Worm (Caenorhabditis elegans) whole organism, L4 larva: ENCODE results near the gene F54E2.1.

Experiments used
- F37D6.2 ChIP-seq: sonication (generic microtip); optimal IDR thresholded peaks from 2 replicates; lab custom pipeline; 2016; ENCODE audit warnings: mild to moderate bottlenecking, missing genetic modification characterization, missing compliant biosample characterization
- F44E2.7 ChIP-seq: fragments of 200-800 bp; sonication (Bioruptor generic); IDR thresholded peaks from 2 replicates; pipeline ENCODE4 v2.1.2; 2022; ENCODE audit warnings: missing genetic modification characterization, missing compliant biosample characterization
- F49E8.2 ChIP-seq: sonication (generic microtip); optimal IDR thresholded peaks from 2 replicates; lab custom pipeline; 2016; ENCODE audit warnings: missing compliant biosample characterization, mild to moderate bottlenecking, missing genetic modification characterization, borderline replicate concordance
- ama-1 ChIP-seq: fragments of 150-350 bp; optimal IDR thresholded peaks from 2 replicates; lab custom pipeline; 2014; ENCODE audit warnings: inconsistent platforms, mixed read lengths
- ceh-20 ChIP-seq: fragments of 200-800 bp; sonication (Bioruptor generic); IDR thresholded peaks from 2 replicates; pipeline ENCODE4 v1.3.6; 2022; ENCODE audit warnings: missing genetic modification reagents, missing genetic modification characterization, missing compliant biosample characterization
- daf-16 ChIP-seq, 3 experiments: sonication (generic microtip); optimal IDR thresholded peaks; 2 replicates each; lab custom pipeline; 2016 to 2017; ENCODE audit warnings: missing genetic modification characterization in 3 of 3, missing genetic modification reagents in 3 of 3, mild to moderate bottlenecking in 2 of 3, missing compliant biosample characterization in 2 of 3, missing biosample characterization in 1 of 3, moderate library complexity in 1 of 3
- dmd-6 ChIP-seq: fragments of 200-800 bp; sonication (Bioruptor generic); IDR thresholded peaks from 2 replicates; pipeline ENCODE4 v1.3.6; 2022; ENCODE audit warnings: missing genetic modification reagents, missing genetic modification characterization, missing compliant biosample characterization
- dmd-8 ChIP-seq: fragments of 200-800 bp; sonication (Bioruptor generic); IDR thresholded peaks from 2 replicates; pipeline ENCODE4 v1.3.6; 2022; ENCODE audit warnings: missing genetic modification characterization, missing compliant biosample characterization
- dmd-9 ChIP-seq: fragments of 200-800 bp; sonication (Bioruptor generic); IDR thresholded peaks from 2 replicates; pipeline ENCODE4 v1.3.6; 2022; ENCODE audit warnings: missing genetic modification reagents, missing genetic modification characterization, missing compliant biosample characterization
- dpl-1 ChIP-seq: fragments of 150-350 bp; optimal IDR thresholded peaks from 2 replicates; lab custom pipeline; 2014; ENCODE audit warnings: missing biosample characterization, missing genetic modification reagents, missing genetic modification characterization
- duxl-1 ChIP-seq: sonication (generic microtip); optimal IDR thresholded peaks from 2 replicates; lab custom pipeline; 2016; ENCODE audit warnings: mild to moderate bottlenecking, missing genetic modification characterization, moderate library complexity, missing compliant biosample characterization; ENCODE audit not compliant: poor library complexity
- dve-1 ChIP-seq: sonication (generic microtip); optimal IDR thresholded peaks from 2 replicates; lab custom pipeline; 2017; ENCODE audit warnings: antibody characterized with exemption, mild to moderate bottlenecking, missing genetic modification characterization, missing compliant biosample characterization; ENCODE audit not compliant: insufficient read depth
- egl-27 ChIP-seq: sonication (generic microtip); optimal IDR thresholded peaks from 3 replicates; lab custom pipeline; 2017; ENCODE audit warnings: missing biosample characterization, missing genetic modification reagents, missing genetic modification characterization
- egl-43 ChIP-seq: fragments of 200-800 bp; sonication (Bioruptor generic); IDR thresholded peaks from 2 replicates; pipeline ENCODE4 v1.3.6; 2022; ENCODE audit warnings: missing genetic modification reagents, missing genetic modification characterization, missing compliant biosample characterization
- gei-8 ChIP-seq: fragments of 200-800 bp; sonication (Bioruptor generic); optimal IDR thresholded peaks from 2 replicates; lab custom pipeline; 2018; ENCODE audit warnings: mild to moderate bottlenecking, missing genetic modification characterization, missing compliant biosample characterization
- lin-1 ChIP-seq: fragments of 200-800 bp; sonication (Bioruptor generic); IDR thresholded peaks from 2 replicates; pipeline ENCODE4 v1.3.6; 2022; ENCODE audit warnings: missing genetic modification reagents, missing genetic modification characterization, missing compliant biosample characterization
- lin-29 ChIP-seq: fragments of 200-800 bp; sonication (Bioruptor generic); IDR thresholded peaks from 2 replicates; pipeline ENCODE4 v1.3.6; 2022; ENCODE audit warnings: missing genetic modification reagents, missing genetic modification characterization, missing compliant biosample characterization
- lsy-2 ChIP-seq, 2 experiments: fragments of 150-350 bp in 1 of 2; sonication (generic microtip) in 1 of 2; optimal IDR thresholded peaks; 2 replicates each; lab custom pipeline; 2014 to 2017; ENCODE audit warnings: missing biosample characterization in 2 of 2, missing genetic modification characterization in 2 of 2
- madf-9 ChIP-seq: fragments of 200-800 bp; sonication (Bioruptor generic); conservative IDR thresholded peaks from 2 replicates; pipeline ENCODE4 v1.3.6; 2022; ENCODE audit warnings: missing genetic modification reagents, missing genetic modification characterization, missing compliant biosample characterization
- mdt-29 ChIP-seq: fragments of 200-800 bp; sonication (Bioruptor generic); IDR thresholded peaks from 2 replicates; pipeline ENCODE4 v1.3.6; 2022; ENCODE audit warnings: missing genetic modification reagents, missing genetic modification characterization, missing compliant biosample characterization
- mxl-2 ChIP-seq: fragments of 200-800 bp; sonication (Bioruptor generic); conservative IDR thresholded peaks from 2 replicates; pipeline ENCODE4 v1.3.6; 2022; ENCODE audit warnings: missing genetic modification reagents, missing genetic modification characterization, missing compliant biosample characterization
- nhr-102 ChIP-seq: sonication (generic microtip); optimal IDR thresholded peaks from 2 replicates; lab custom pipeline; 2016; ENCODE audit warnings: mild to moderate bottlenecking, missing genetic modification characterization, moderate library complexity, missing compliant biosample characterization
- nhr-25 ChIP-seq: sonication (generic microtip); optimal IDR thresholded peaks from 2 replicates; lab custom pipeline; 2017; ENCODE audit warnings: missing genetic modification characterization, mild to moderate bottlenecking, missing compliant biosample characterization, antibody characterized with exemption, moderate library complexity, borderline replicate concordance; ENCODE audit not compliant: insufficient read depth
- nhr-28 ChIP-seq: fragments of 150-350 bp; optimal IDR thresholded peaks from 2 replicates; lab custom pipeline; 2014; ENCODE audit warnings: missing biosample characterization, missing genetic modification characterization
- pha-4 ChIP-seq, 2 experiments: fragments of 150-350 bp in 1 of 2; fragments of 200-800 bp in 1 of 2; sonication (Bioruptor generic) in 1 of 2; IDR thresholded peaks in 1 of 2; optimal IDR thresholded peaks in 1 of 2; 2 replicates each; pipeline versions ENCODE4 v1.3.6 to Lab custom; 2014 to 2022; ENCODE audit warnings: missing genetic modification characterization in 2 of 2, missing genetic modification reagents in 2 of 2, missing biosample characterization in 1 of 2, missing compliant biosample characterization in 1 of 2
- php-3 ChIP-seq: fragments of 200-800 bp; sonication (Bioruptor generic); IDR thresholded peaks from 2 replicates; pipeline ENCODE4 v1.3.6; 2022; ENCODE audit warnings: missing genetic modification reagents, missing genetic modification characterization, missing compliant biosample characterization
- pqm-1 ChIP-seq: sonication (generic microtip); optimal IDR thresholded peaks from 2 replicates; lab custom pipeline; 2017; ENCODE audit warnings: missing biosample characterization, missing genetic modification characterization
- saeg-2 ChIP-seq: fragments of 200-800 bp; sonication (Bioruptor generic); IDR thresholded peaks from 2 replicates; pipeline ENCODE4 v1.3.6; 2022; ENCODE audit warnings: missing genetic modification reagents, missing genetic modification characterization, missing compliant biosample characterization
- sdz-12 ChIP-seq: fragments of 200-800 bp; sonication (Bioruptor generic); optimal IDR thresholded peaks from 2 replicates; lab custom pipeline; 2018; ENCODE audit warnings: mild to moderate bottlenecking, missing genetic modification characterization, missing compliant biosample characterization
- snpc-1.2 ChIP-seq: fragments of 200-800 bp; sonication (Bioruptor generic); IDR thresholded peaks from 2 replicates; pipeline ENCODE4 v1.3.6; 2022; ENCODE audit warnings: missing genetic modification reagents, missing genetic modification characterization, missing compliant biosample characterization
- snpc-4 ChIP-seq: fragments of 150-350 bp; optimal IDR thresholded peaks from 2 replicates; lab custom pipeline; 2014; ENCODE audit warnings: missing biosample characterization, missing genetic modification characterization
- unc-62 ChIP-seq, 3 experiments: fragments of 150-350 bp in 1 of 3; sonication (generic microtip); optimal IDR thresholded peaks in 2 of 3; peaks in 1 of 3; 1 replicate in 1 of 3; 2 replicates in 2 of 3; lab custom pipeline; 2014 to 2017; ENCODE audit warnings: missing biosample characterization in 3 of 3, missing genetic modification characterization in 3 of 3, missing genetic modification reagents in 3 of 3, missing genotype in 1 of 3
- zip-2 ChIP-seq: fragments of 150-350 bp; optimal IDR thresholded peaks from 2 replicates; lab custom pipeline; 2014; ENCODE audit warnings: missing biosample characterization, missing genetic modification characterization

Gene F54E2.1

ce11 chrV:2845771-2846170 lies 35.6 kb downstream of the F54E2.1 start, which contains the start of gene srj-44:
TSS of gene srj-44 (minus strand) at chrV:2845871.
- no peak for TF ChIP-seq ceh-20 (GFP tag; lab: Robert Waterston, UW)
- TF ChIP-seq sdz-12 (GFP tag; lab: Kevin White, UChicago) = no peak
- no peak for TF ChIP-seq F37D6.2 (tag; lab: Kevin White, UChicago)
- TF ChIP-seq nhr-25 (tag; lab: Kevin White, UChicago) = no peak
- TF ChIP-seq egl-43 = no peak

DNA sequence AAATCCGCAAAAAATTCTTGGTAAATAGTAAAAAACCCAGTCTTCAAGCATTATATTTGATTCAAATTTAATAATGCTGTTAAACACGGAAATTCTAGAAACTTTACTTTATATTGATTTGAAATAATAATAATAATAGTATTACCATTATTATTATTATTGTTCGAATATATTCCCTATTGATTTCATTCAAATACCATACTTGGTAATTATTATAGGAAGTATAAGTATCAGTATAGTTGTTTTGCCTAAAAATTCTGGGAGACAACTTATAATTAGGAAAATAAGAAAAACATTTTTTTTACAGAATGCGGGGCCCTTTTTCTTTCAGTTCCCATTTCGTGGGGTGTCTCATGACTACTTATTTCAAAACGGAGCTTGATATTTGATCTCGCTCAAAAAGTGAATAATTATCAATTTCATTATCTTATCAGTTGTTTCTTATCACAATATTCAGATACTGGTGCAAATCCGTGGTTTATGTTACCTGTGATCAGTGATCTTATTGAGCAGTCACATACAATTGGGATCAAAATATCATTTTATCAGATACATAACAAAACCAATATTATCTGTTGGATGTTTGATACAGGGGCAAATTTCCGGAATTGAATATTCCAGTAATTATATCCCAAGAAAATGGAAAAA lies 38.2 kb downstream of the F54E2.1 start, which contains the start of gene srj-49:
Gene srj-49, minus strand, starts transcription at position 51 of the 648 bp plus-strand sequence.
- TF ChIP-seq egl-43 (no peak), dmd-9 (GFP tag; lab: Robert Waterston, UW) (no peak), F49E8.2 (tag; lab: Kevin White, UChicago) (no peak), pha-4 (GFP tag; IDR thresholded peaks at IDR 0.05; lab: Robert Waterston, UW) (no peak), pha-4 (tag; optimal IDR thresholded peaks at IDR 0.05; lab: Kevin White, UChicago) (no peak), dmd-6 (peak; percentile 91), nhr-28 (peak; percentile 68), daf-16 (GFP tag; optimal IDR thresholded peaks at IDR 0.05; lab: Kevin White, UChicago) (no peak), daf-16 (tag; optimal IDR thresholded peaks at IDR 0.05; lab: Kevin White, UChicago) (peak; percentile 56), madf-9 (GFP tag; lab: Robert Waterston, UW) (no peak), pqm-1 (tag; lab: Kevin White, UChicago) (peak; percentile 74), nhr-102 (tag; lab: Kevin White, UChicago) (no peak)

- TF ChIP-seq daf-16 (GFP tag; optimal IDR thresholded peaks at IDR 0.05; lab: Kevin White, UChicago) (no peak), daf-16 (tag; optimal IDR thresholded peaks at IDR 0.05; lab: Kevin White, UChicago) (peak; percentile 45), mdt-29 (GFP tag; lab: Robert Waterston, UW) (no peak), dmd-6 (peak; percentile 90), nhr-28 (peak; percentile 84), dmd-8 (GFP tag; lab: Robert Waterston, UW) (no peak), php-3 (GFP tag; lab: Robert Waterston, UW) (peak; percentile 70), pqm-1 (tag; lab: Kevin White, UChicago) (peak; percentile 43)
Observed at ce11 chrV:2849071-2849470, 38.9 kb downstream of the F54E2.1 start, which contains the start of gene ugt-53. TSS of gene ugt-53 (plus strand) at chrV:2849343.

ce11 chrV:2855473-2855872 lies 45.3 kb downstream of the F54E2.1 start, which contains the start of gene srj-57:
TSS of gene srj-57 (minus strand) at chrV:2855573.
- TF ChIP-seq unc-62 (GFP tag; optimal IDR thresholded peaks at IDR 0.05 in 1 of 2; lab: Kevin White, UChicago) (no peak), unc-62 (tag; optimal IDR thresholded peaks at IDR 0.05; lab: Kevin White, UChicago) (no peak)

ce11 chrV:2857842-2858241 lies 47.6 kb downstream of the F54E2.1 start, which contains the start of gene srj-55:
TSS of gene srj-55 (minus strand) at chrV:2857942.
- TF ChIP-seq gei-8 (GFP tag; lab: Kevin White, UChicago) = no peak
- TF ChIP-seq mxl-2 (GFP tag; lab: Robert Waterston, UW) = no peak
- no peak for TF ChIP-seq egl-27 (tag; lab: Kevin White, UChicago)
- TF ChIP-seq snpc-1.2 (GFP tag; lab: Robert Waterston, UW) = no peak
- TF ChIP-seq ama-1 (lab: Kevin White, UChicago) = no peak
- no peak for TF ChIP-seq duxl-1 (tag; lab: Kevin White, UChicago)
- no peak for TF ChIP-seq snpc-4 (tag; lab: Kevin White, UChicago)
- TF ChIP-seq lin-1 (GFP tag; lab: Robert Waterston, UW) = no peak
- no peak for TF ChIP-seq lin-29
- TF ChIP-seq dmd-8 (GFP tag; lab: Robert Waterston, UW) = no peak
- TF ChIP-seq dve-1 = no peak
- TF ChIP-seq zip-2 (tag; lab: Kevin White, UChicago) = no peak
- no peak for TF ChIP-seq dpl-1 (GFP tag; lab: Kevin White, UChicago)
- no peak for TF ChIP-seq saeg-2 (GFP tag; lab: Robert Waterston, UW)
- TF ChIP-seq lsy-2 (tag; optimal IDR thresholded peaks at IDR 0.05; lab: Kevin White, UChicago) = no peak
- no peak for TF ChIP-seq F44E2.7 (GFP tag; lab: Robert Waterston, UW)
